Fruit fly (Drosophila melanogaster) whole organism, embryonic: ENCODE data around the gene zuc.

Source experiments
- Blimp-1 ChIP-seq: fragments of 200-800 bp; sonication (Bioruptor generic); optimal IDR thresholded peaks from 3 replicates; lab custom pipeline; 2018; ENCODE audit warnings: missing biosample characterization, missing genetic modification characterization, mild to moderate bottlenecking, moderate library complexity, missing genetic modification reagents
- CG11247 ChIP-seq: fragments of 200-800 bp; sonication (Bioruptor generic); IDR thresholded peaks from 2 replicates; pipeline ENCODE4 v1.3.6; 2022; ENCODE audit warnings: missing biosample characterization, missing genetic modification characterization
- CG12391 ChIP-seq: fragments of 200-800 bp; sonication (Bioruptor generic); optimal IDR thresholded peaks from 3 replicates; lab custom pipeline; 2018; ENCODE audit warnings: missing biosample characterization, mild to moderate bottlenecking, missing genetic modification characterization, moderate library complexity
- CG13775 ChIP-seq: fragments of 200-800 bp; sonication (Bioruptor generic); optimal IDR thresholded peaks from 3 replicates; lab custom pipeline; 2017; ENCODE audit warnings: missing biosample characterization, mild to moderate bottlenecking, missing genetic modification characterization
- CG17568 ChIP-seq: fragments of 200-800 bp; sonication (Bioruptor generic); optimal IDR thresholded peaks from 2 replicates; lab custom pipeline; 2018; ENCODE audit warnings: missing biosample characterization, mild to moderate bottlenecking, missing genetic modification characterization, moderate library complexity
- CG1792 ChIP-seq: fragments of 200-800 bp; sonication (Bioruptor generic); optimal IDR thresholded peaks from 2 replicates; lab custom pipeline; 2016; ENCODE audit warnings: missing biosample characterization, missing genetic modification characterization
- CG1832 ChIP-seq: fragments of 200-800 bp; sonication (Bioruptor generic); optimal IDR thresholded peaks from 2 replicates; lab custom pipeline; 2017; ENCODE audit warnings: missing biosample characterization, mild to moderate bottlenecking, missing genetic modification characterization, inconsistent platforms
- CG2199 ChIP-seq: fragments of 200-800 bp; sonication (Bioruptor generic); IDR thresholded peaks from 3 replicates; pipeline ENCODE4 v1.3.6; 2022; ENCODE audit warnings: missing biosample characterization, missing genetic modification characterization
- CG31224 ChIP-seq: fragments of 200-800 bp; sonication (Bioruptor generic); IDR thresholded peaks from 2 replicates; pipeline ENCODE4 v1.3.6; 2022; ENCODE audit warnings: missing biosample characterization, missing genetic modification characterization
- CG6654 ChIP-seq: fragments of 200-800 bp; sonication (Bioruptor generic); optimal IDR thresholded peaks from 2 replicates; lab custom pipeline; 2017; ENCODE audit warnings: missing biosample characterization, mild to moderate bottlenecking, missing genetic modification characterization
- CG9215 ChIP-seq: fragments of 200-800 bp; sonication (Bioruptor generic); IDR thresholded peaks from 2 replicates; pipeline ENCODE4 v1.3.6; 2022; ENCODE audit warnings: missing biosample characterization, missing genetic modification characterization
- D19A ChIP-seq: fragments of 200-800 bp; optimal IDR thresholded peaks from 3 replicates; lab custom pipeline; 2019; ENCODE audit warnings: missing biosample characterization, mild to moderate bottlenecking, missing genetic modification characterization, moderate library complexity
- Doc2 ChIP-seq: fragments of 200-800 bp; sonication (Bioruptor generic); IDR thresholded peaks from 2 replicates; pipeline ENCODE4 v1.3.6; 2022; ENCODE audit warnings: missing biosample characterization, missing genetic modification characterization
- Drgx ChIP-seq: fragments of 200-800 bp; sonication (Bioruptor generic); IDR thresholded peaks from 2 replicates; pipeline ENCODE4 v1.3.6; 2022; ENCODE audit warnings: missing biosample characterization, missing genetic modification characterization
- Ets65A ChIP-seq: fragments of 200-800 bp; sonication (Bioruptor generic); peaks from one replicate; lab custom pipeline; 2016; ENCODE audit warnings: missing biosample characterization, missing genetic modification characterization
- Nf-YB ChIP-seq: fragments of 200-800 bp; sonication (Bioruptor generic); optimal IDR thresholded peaks from 3 replicates; lab custom pipeline; 2019; ENCODE audit warnings: missing biosample characterization, mild to moderate bottlenecking, missing genetic modification characterization, moderate library complexity
- Nf-YC ChIP-seq: fragments of 200-800 bp; optimal IDR thresholded peaks from 3 replicates; lab custom pipeline; 2019; ENCODE audit warnings: missing biosample characterization, mild to moderate bottlenecking, missing genetic modification characterization, moderate library complexity
- Side ChIP-seq: fragments of 200-800 bp; sonication (Bioruptor generic); optimal IDR thresholded peaks from 2 replicates; lab custom pipeline; 2016; ENCODE audit warnings: missing biosample characterization, missing genetic modification characterization
- cad ChIP-seq: fragments of >200 bp; optimal IDR thresholded peaks from 2 replicates; lab custom pipeline; 2017; ENCODE audit warnings: missing biosample characterization, missing genetic modification characterization
- caup ChIP-seq: fragments of 200-800 bp; sonication (Bioruptor generic); optimal IDR thresholded peaks from 3 replicates; lab custom pipeline; 2017; ENCODE audit warnings: missing biosample characterization, mild to moderate bottlenecking, missing genetic modification characterization, moderate library complexity; ENCODE audit not compliant: severe bottlenecking
- cg ChIP-seq: fragments of 200-800 bp; sonication (Bioruptor generic); optimal IDR thresholded peaks from 3 replicates; lab custom pipeline; 2019; ENCODE audit warnings: missing biosample characterization, mild to moderate bottlenecking, missing genetic modification characterization, moderate library complexity
- fu2 ChIP-seq: fragments of 200-800 bp; sonication (Bioruptor generic); optimal IDR thresholded peaks from 2 replicates; lab custom pipeline; 2016; ENCODE audit warnings: missing biosample characterization, missing genetic modification characterization
- hkb ChIP-seq, 2 experiments: fragments of 200-800 bp in 1 of 2; fragments of >200 bp in 1 of 2; sonication (Bioruptor generic) in 1 of 2; IDR thresholded peaks in 1 of 2; optimal IDR thresholded peaks in 1 of 2; 2 replicates each; pipeline versions ENCODE4 v1.3.6 to Lab custom; 2017 to 2022; ENCODE audit warnings: missing biosample characterization in 1 of 2, missing genetic modification characterization in 1 of 2
- inv ChIP-seq: fragments of 200-800 bp; sonication (Bioruptor generic); IDR thresholded peaks from 2 replicates; pipeline ENCODE4 v1.3.6; 2022; ENCODE audit warnings: missing biosample characterization, missing genetic modification characterization; ENCODE audit not compliant: partially characterized antibody
- kay ChIP-seq: fragments of 200-800 bp; sonication (Bioruptor generic); optimal IDR thresholded peaks from 2 replicates; lab custom pipeline; 2016; ENCODE audit warnings: missing biosample characterization, missing genetic modification characterization
- lab ChIP-seq: fragments of 200-800 bp; sonication (Bioruptor generic); optimal IDR thresholded peaks from 3 replicates; lab custom pipeline; 2017; ENCODE audit warnings: missing biosample characterization, missing genetic modification characterization, mild to moderate bottlenecking, moderate library complexity, missing genetic modification reagents
- lbe ChIP-seq: fragments of 200-800 bp; sonication (Bioruptor generic); optimal IDR thresholded peaks from 2 replicates; lab custom pipeline; 2016; ENCODE audit warnings: missing biosample characterization, mild to moderate bottlenecking, missing genetic modification characterization
- pita ChIP-seq: fragments of 200-800 bp; sonication (Bioruptor generic); optimal IDR thresholded peaks from 2 replicates; lab custom pipeline; 2017; ENCODE audit warnings: missing biosample characterization, mild to moderate bottlenecking, missing genetic modification characterization
- scrt ChIP-seq: fragments of 200-800 bp; sonication (Bioruptor generic); optimal IDR thresholded peaks from 2 replicates; lab custom pipeline; 2018; ENCODE audit warnings: missing biosample characterization, mild to moderate bottlenecking, missing genetic modification characterization, moderate library complexity
- sens ChIP-seq: fragments of 200-800 bp; sonication (Bioruptor generic); peaks from one replicate; lab custom pipeline; 2016; ENCODE audit warnings: missing biosample characterization, missing genetic modification characterization
- slou ChIP-seq: fragments of 200-800 bp; sonication (Bioruptor generic); optimal IDR thresholded peaks from 3 replicates; lab custom pipeline; 2016; ENCODE audit warnings: missing biosample characterization, missing genetic modification characterization
- tap ChIP-seq: fragments of 200-800 bp; optimal IDR thresholded peaks from 3 replicates; lab custom pipeline; 2019; ENCODE audit warnings: missing biosample characterization, mild to moderate bottlenecking, missing genetic modification characterization, moderate library complexity
- usp ChIP-seq: fragments of >200 bp; optimal IDR thresholded peaks from 2 replicates; lab custom pipeline; 2017; ENCODE audit warnings: missing biosample characterization, missing genetic modification characterization
- wor ChIP-seq: fragments of 200-800 bp; sonication (Bioruptor generic); IDR thresholded peaks from 2 replicates; pipeline ENCODE4 v1.3.6; 2022; ENCODE audit warnings: missing biosample characterization, missing genetic modification characterization

The zuc gene

DNA sequence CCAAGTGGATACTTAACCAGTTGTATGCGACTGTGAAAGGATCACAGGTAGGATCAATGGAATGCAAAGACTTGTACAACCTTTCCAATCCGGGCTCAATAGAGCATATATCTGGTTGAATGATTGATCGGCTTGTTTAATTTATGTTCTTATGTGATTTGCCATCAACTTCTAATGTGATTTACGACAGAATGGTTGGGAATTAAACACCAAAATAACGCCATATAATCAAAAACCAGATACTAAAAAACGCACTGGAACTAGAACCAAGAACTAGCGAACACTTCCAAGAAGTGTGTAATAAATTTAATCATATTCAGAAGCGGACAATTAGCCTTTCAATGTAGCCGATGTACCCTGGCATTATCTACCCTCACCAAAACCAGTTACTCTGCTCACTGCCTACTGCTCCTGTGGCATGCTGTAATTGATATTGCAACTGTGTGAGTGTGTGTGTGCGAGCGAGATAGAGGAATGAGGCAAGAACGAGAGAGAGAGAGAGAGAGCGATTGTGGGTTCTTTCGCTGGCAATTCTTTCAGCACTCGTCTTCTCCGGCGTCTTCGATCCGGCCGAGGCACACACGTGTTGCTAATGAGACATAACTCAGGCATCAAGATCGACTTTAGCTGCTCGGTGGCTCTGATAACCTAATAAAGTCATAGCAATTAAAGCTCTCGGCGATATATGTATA, 21.0 kb downstream of the zuc start (continued):
- TF ChIP-seq cad (GFP tag; lab: Kevin White, UChicago) = peak; percentile 40
- TF ChIP-seq CG1792 (GFP tag; lab: Kevin White, UChicago) = no peak
- TF ChIP-seq D19A (tag; lab: Kevin White, UChicago) = peak; percentile 80

DNA sequence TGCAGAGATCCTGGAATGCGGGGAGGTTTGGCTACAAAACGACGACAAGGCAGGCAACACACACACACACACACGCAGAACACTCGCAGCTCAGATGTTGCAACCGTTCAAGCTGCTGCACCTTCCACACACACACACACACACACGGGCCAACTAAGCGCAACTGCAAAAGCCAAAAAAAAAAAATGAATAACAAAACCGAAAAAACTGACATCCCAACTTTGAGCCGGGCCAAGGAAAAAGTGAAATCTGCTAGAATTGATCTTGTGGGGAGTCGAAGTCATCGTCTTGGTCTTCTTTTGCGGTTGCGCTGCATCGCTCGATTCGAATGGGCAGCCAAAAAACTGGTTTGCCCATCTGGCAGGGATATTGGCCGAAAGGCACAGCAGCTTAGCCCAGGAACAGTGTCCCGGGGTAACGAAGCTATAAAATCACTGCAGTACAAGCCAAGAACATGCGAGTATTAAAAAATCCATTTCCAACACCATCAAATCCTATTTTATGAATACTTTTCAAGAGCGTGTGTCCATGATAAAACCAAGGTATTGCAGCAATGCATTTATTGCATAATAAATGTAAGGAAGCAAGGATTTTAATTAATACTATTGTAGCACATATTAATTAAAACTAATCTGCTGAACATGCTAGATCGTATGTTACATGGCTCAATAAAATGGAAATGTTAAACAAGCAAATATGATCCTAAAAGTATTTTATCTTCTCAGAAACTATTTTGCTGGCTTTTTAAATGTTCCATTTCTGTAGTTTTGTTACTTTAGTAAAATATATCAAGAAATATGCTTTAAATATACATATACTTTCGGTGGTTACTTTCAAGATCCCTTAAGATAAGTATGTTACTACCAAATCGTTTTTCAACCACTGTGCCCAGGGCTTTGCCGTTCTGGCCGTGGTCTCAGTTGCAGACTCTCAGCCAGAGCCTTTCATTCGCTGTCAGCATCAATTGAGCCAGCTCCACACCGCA, 23.8 kb downstream of the zuc start:
- TF ChIP-seq cg (GFP tag; lab: Kevin White, UChicago) (peak; percentile 5), CG11247 (GFP tag; lab: Robert Waterston, UW) (0 out of 2 replicates have a peak, but pooled peaks have one; percentile 8), Nf-YB (GFP tag; lab: Kevin White, UChicago) (no peak), CG12391 (no peak), Ets65A (GFP tag; lab: Kevin White, UChicago) (peak; percentile 2), kay (GFP tag; lab: Kevin White, UChicago) (no peak), CG13775 (GFP tag; lab: Kevin White, UChicago) (no peak), wor (GFP tag; lab: Robert Waterston, UW) (no peak), Drgx (GFP tag; lab: Robert Waterston, UW) (0 out of 2 replicates have a peak, but pooled peaks have one; percentile 12), Blimp-1 (no peak), inv (GFP tag; lab: Robert Waterston, UW) (no peak), tap (tag; lab: Kevin White, UChicago) (no peak), CG6654 (GFP tag; lab: Kevin White, UChicago) (no peak), sens (GFP tag; lab: Kevin White, UChicago) (peak; percentile 79), lbe (GFP tag; lab: Kevin White, UChicago) (peak; percentile 0), hkb (optimal IDR thresholded peaks at IDR 0.05; lab: Kevin White, UChicago) (no peak), hkb (GFP tag; IDR thresholded peaks at IDR 0.05; lab: Robert Waterston, UW) (no peak), Side (GFP tag; lab: Kevin White, UChicago) (no peak), caup (GFP tag; lab: Kevin White, UChicago) (no peak), CG9215 (GFP tag; lab: Robert Waterston, UW) (no peak), Nf-YC (no peak), CG31224 (GFP tag; lab: Robert Waterston, UW) (no peak), fu2 (GFP tag; lab: Kevin White, UChicago) (no peak), usp (GFP tag; lab: Kevin White, UChicago) (no peak), scrt (no peak), CG1832 (GFP tag; lab: Kevin White, UChicago) (no peak), CG2199 (GFP tag; lab: Robert Waterston, UW) (no peak), pita (no peak), CG17568 (GFP tag; lab: Kevin White, UChicago) (no peak), lab (no peak), Doc2 (no peak), slou (no peak)
